Worm (Caenorhabditis elegans): ENCODE measurements around the gene kbp-1.

DNA sequence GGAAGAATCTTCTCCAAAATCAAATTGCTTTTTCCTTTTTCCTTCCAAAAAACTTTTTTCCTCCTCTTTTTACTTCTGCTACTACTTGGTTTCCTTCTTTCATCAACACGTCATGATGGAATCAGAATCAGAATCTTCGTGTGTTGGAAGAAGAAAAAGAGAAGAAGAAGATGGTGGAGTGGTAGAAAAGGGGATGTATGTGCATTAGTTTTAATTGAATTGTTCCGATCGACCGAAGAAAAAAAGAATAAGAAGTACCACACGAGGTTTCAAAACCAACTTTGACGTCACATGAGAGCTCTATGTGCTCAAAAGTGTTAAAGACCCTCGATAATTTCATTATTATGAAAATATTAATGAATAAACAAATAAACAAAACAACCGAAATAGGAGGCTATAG lies 45.4 kb downstream of the kbp-1 start:
- TF ChIP-seq unc-62 (GFP tag; optimal IDR thresholded peaks at IDR 0.05 in 1 of 2) (no peak), unc-62 (tag; optimal IDR thresholded peaks at IDR 0.05) (no peak), nhr-11 (tag; optimal IDR thresholded peaks at IDR 0.05) (no peak), nhr-28 (tag; optimal IDR thresholded peaks at IDR 0.05) (no peak), ceh-44 (GFP tag; IDR thresholded peaks at IDR 0.05) (no peak), skn-1 (tag; optimal IDR thresholded peaks at IDR 0.05) (no peak), pha-4 (GFP tag; IDR thresholded peaks at IDR 0.05) (no peak), pha-4 (tag; optimal IDR thresholded peaks at IDR 0.05) (no peak), nhr-42 (GFP tag; IDR thresholded peaks at IDR 0.05) (no peak)
